Worm (Caenorhabditis elegans): ENCODE measurements around the gene F57C7.4.

DNA sequence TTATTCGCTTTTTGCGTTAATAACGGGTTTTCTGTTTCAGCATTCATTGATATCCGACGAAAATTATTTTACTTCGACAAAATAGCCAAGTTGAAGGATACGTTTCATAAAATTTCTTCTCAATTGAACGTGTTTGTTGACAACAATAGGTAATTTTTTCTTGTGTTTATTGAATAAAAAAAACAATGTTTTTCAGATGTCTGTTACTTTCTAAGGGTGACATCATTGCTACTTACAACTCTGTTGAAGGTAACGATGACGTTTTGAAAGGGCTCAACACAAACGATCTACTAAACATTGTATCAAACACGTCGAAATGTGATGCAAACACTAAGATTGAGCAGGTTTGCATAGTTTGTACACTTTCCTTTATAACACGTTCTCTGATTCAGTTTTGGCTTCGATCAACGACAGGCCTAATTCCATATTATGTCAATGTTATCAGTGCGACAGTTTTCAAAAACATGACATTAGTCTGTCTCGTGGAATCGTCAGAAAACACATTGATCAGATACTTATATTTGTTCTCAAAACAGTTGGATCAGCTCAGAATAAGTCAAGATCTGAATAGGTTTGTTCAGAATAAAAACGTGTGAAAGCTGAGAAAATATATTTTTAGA lies 54.6 kb downstream of the F57C7.4 start:
- TF ChIP-seq unc-62 (GFP tag; optimal IDR thresholded peaks at IDR 0.05) (no peak), R02D3.7 (tag; optimal IDR thresholded peaks at IDR 0.05) (no peak), fos-1 (tag; optimal IDR thresholded peaks at IDR 0.05) (no peak), ama-1 (optimal IDR thresholded peaks at IDR 0.05) (no peak), ztf-4 (tag; optimal IDR thresholded peaks at IDR 0.05) (no peak), nhr-11 (tag; optimal IDR thresholded peaks at IDR 0.05) (no peak), snpc-4 (tag; optimal IDR thresholded peaks at IDR 0.05) (no peak), elt-1 (tag; optimal IDR thresholded peaks at IDR 0.05) (no peak), elt-2 (tag; optimal IDR thresholded peaks at IDR 0.05) (peak; percentile 45)
